Worm (Caenorhabditis elegans) whole organism, early embryonic: Measurements from ENCODE around the gene srh-218.

Experiments
- F13C5.2 ChIP-seq: sonication (generic microtip); optimal IDR thresholded peaks from 2 replicates; lab custom pipeline; 2017; ENCODE audit warnings: mild to moderate bottlenecking, missing genetic modification characterization, inconsistent platforms, missing compliant biosample characterization
- aly-1 ChIP-seq: sonication (generic microtip); optimal IDR thresholded peaks from 2 replicates; lab custom pipeline; 2016; ENCODE audit warnings: missing genetic modification characterization, missing compliant biosample characterization
- ama-1 ChIP-seq: fragments of 150-350 bp; optimal IDR thresholded peaks from 2 replicates; lab custom pipeline; 2014
- ceh-13 ChIP-seq: fragments of 200-800 bp; sonication (Bioruptor generic); optimal IDR thresholded peaks from 2 replicates; lab custom pipeline; 2018; ENCODE audit warnings: mild to moderate bottlenecking, missing genetic modification characterization, missing compliant biosample characterization
- ceh-36 ChIP-seq: sonication (generic microtip); optimal IDR thresholded peaks from 2 replicates; lab custom pipeline; 2016; ENCODE audit warnings: missing genetic modification characterization, inconsistent platforms, missing compliant biosample characterization
- ets-7 ChIP-seq: sonication (generic microtip); optimal IDR thresholded peaks from 2 replicates; lab custom pipeline; 2016; ENCODE audit warnings: missing genotype, missing genetic modification characterization, missing compliant biosample characterization
- flt-1 ChIP-seq: fragments of 200-800 bp; sonication (Bioruptor generic); IDR thresholded peaks from 2 replicates; pipeline ENCODE4 v1.3.6; 2022; ENCODE audit warnings: missing genetic modification characterization, missing compliant biosample characterization
- hmbx-1 ChIP-seq: sonication (generic microtip); optimal IDR thresholded peaks from 2 replicates; lab custom pipeline; 2016; ENCODE audit warnings: mild to moderate bottlenecking, missing genetic modification characterization, missing compliant biosample characterization
- hmg-4 ChIP-seq: fragments of 200-800 bp; sonication (Bioruptor generic); optimal IDR thresholded peaks from 2 replicates; lab custom pipeline; 2018; ENCODE audit warnings: mild to moderate bottlenecking, missing genetic modification characterization, missing compliant biosample characterization
- sea-1 ChIP-seq: fragments of 200-800 bp; sonication (Bioruptor generic); conservative IDR thresholded peaks from 2 replicates; pipeline ENCODE4 v1.3.6; 2022; ENCODE audit warnings: missing genetic modification characterization, missing compliant biosample characterization
- tbx-11 ChIP-seq: fragments of 200-800 bp; sonication (Bioruptor generic); IDR thresholded peaks from 2 replicates; pipeline ENCODE4 v1.3.6; 2022; ENCODE audit warnings: missing genetic modification characterization, missing compliant biosample characterization

DNA sequence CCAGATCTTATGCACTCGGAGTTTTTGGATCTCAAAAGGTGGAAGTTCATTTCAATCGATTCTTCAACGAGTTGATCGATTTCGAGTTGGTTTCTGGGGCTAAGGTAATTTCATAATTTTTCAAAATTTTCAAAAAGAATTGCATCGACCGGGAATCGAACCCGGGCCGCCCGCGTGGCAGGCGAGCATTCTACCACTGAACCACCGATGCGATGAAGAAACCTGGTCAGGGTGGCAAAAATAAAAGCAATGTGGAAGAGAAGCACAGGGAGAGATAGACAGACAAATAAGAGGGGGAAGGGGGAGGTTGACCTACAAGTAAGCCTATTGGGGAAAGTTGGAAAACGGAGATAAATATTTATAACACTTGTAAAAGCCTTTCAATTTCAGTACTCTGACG, 11.3 kb downstream of the srh-218 start:
- TF ChIP-seq ama-1, result no peak
- peak; percentile 74; the same call in 1 of the 2 replicates for TF ChIP-seq tbx-11 (GFP tag; lab: Robert Waterston, UW)
- peak; percentile 40 for TF ChIP-seq ceh-13 (GFP tag; lab: Kevin White, UChicago)
- TF ChIP-seq ceh-36, result peak; percentile 45
- TF ChIP-seq flt-1 (GFP tag; lab: Robert Waterston, UW), result peak; percentile 78
- peak; percentile 81 for TF ChIP-seq sea-1 (GFP tag; lab: Robert Waterston, UW)
- TF ChIP-seq hmg-4 (GFP tag; lab: Kevin White, UChicago), result no peak
- no peak for TF ChIP-seq hmbx-1 (tag; lab: Kevin White, UChicago)
- TF ChIP-seq ets-7 (tag; lab: Kevin White, UChicago), result no peak
- TF ChIP-seq aly-1 (tag; lab: Kevin White, UChicago), result peak; percentile 41
- peak; percentile 44 for TF ChIP-seq F13C5.2 (tag; lab: Kevin White, UChicago)
